Fruit fly (Drosophila melanogaster) ovary, adult (tissue): ENCODE data around the gene Ccp84Aa.

ENCODE experiments used
- CG17801 ChIP-seq: fragments of 200-800 bp; optimal IDR thresholded peaks from 2 replicates; lab custom pipeline; 2019; ENCODE audit warnings: missing biosample characterization, mild to moderate bottlenecking, missing genetic modification characterization, moderate library complexity; ENCODE audit not compliant: partially characterized antibody

Gene Ccp84Aa

dm6 chr3R:6687219-6687618, 16.7 kb upstream of the Ccp84Aa start:
- TF ChIP-seq CG17801 (GFP tag; lab: Kevin White, UChicago) = no peak

- TF ChIP-seq CG17801 (GFP tag; lab: Kevin White, UChicago) = no peak
These were observed 15.7 kb upstream of the Ccp84Aa start for dm6 chr3R:6688160-6688559.

- TF ChIP-seq CG17801 (GFP tag; lab: Kevin White, UChicago) = no peak
These were observed 13.7 kb upstream of the Ccp84Aa start, which contains the start of gene Ccp84Af for dm6 chr3R:6690139-6690538. Ccp84Af (minus strand) TSS chr3R:6690239.

- TF ChIP-seq CG17801 (GFP tag; lab: Kevin White, UChicago) = no peak
These were observed 12.2 kb upstream of the Ccp84Aa start, which contains the start of gene Ccp84Ae for dm6 chr3R:6691658-6692057. Ccp84Ae (minus strand) TSS chr3R:6691758.

- TF ChIP-seq CG17801 (GFP tag; lab: Kevin White, UChicago) = no peak
These were observed 11.5 kb upstream of the Ccp84Aa start, which contains the start of gene Ccp84Ad for dm6 chr3R:6692432-6692831. Ccp84Ad (plus strand) TSS chr3R:6692732.

- TF ChIP-seq CG17801 (GFP tag; lab: Kevin White, UChicago) = no peak
These were observed 7.6 kb upstream of the Ccp84Aa start, which contains the start of gene Ccp84Ac for dm6 chr3R:6696221-6696749. Ccp84Ac (minus strand) TSS chr3R:6696271.

- no peak for TF ChIP-seq CG17801 (GFP tag; lab: Kevin White, UChicago)
These were observed 1.1 kb upstream of the Ccp84Aa start, which contains the start of gene Ccp84Ab for dm6 chr3R:6702777-6703176. Ccp84Ab (minus strand) TSS chr3R:6702877.

- TF ChIP-seq CG17801 (GFP tag; lab: Kevin White, UChicago) = no peak
These were observed 2.4 kb downstream of the Ccp84Aa start for dm6 chr3R:6706327-6706726.

- TF ChIP-seq CG17801 (GFP tag; lab: Kevin White, UChicago) = no peak
These were observed 5.0 kb downstream of the Ccp84Aa start for dm6 chr3R:6708858-6709257.

dm6 chr3R:6723537-6724171, 19.8 kb downstream of the Ccp84Aa start:
- TF ChIP-seq CG17801 (GFP tag; lab: Kevin White, UChicago) = no peak

dm6 chr3R:6726119-6726518, 22.2 kb downstream of the Ccp84Aa start:
- no peak for TF ChIP-seq CG17801 (GFP tag; lab: Kevin White, UChicago)

- no peak for TF ChIP-seq CG17801 (GFP tag; lab: Kevin White, UChicago)
These were observed 31.8 kb downstream of the Ccp84Aa start for dm6 chr3R:6735722-6736121.

- no peak for TF ChIP-seq CG17801 (GFP tag; lab: Kevin White, UChicago)
These were observed 37.6 kb downstream of the Ccp84Aa start for dm6 chr3R:6741400-6741959.

dm6 chr3R:6741983-6742382, 38.1 kb downstream of the Ccp84Aa start, which contains the start of gene pb:
pb (minus strand) TSS chr3R:6742063.
- no peak for TF ChIP-seq CG17801 (GFP tag; lab: Kevin White, UChicago)

- TF ChIP-seq CG17801 (GFP tag; lab: Kevin White, UChicago) = no peak
These were observed 40.2 kb downstream of the Ccp84Aa start, which contains the start of gene zen2 for dm6 chr3R:6744036-6744435. zen2 (minus strand) TSS chr3R:6744136.

- no peak for TF ChIP-seq CG17801 (GFP tag; lab: Kevin White, UChicago)
These were observed 42.3 kb downstream of the Ccp84Aa start for dm6 chr3R:6746212-6746611.
